Worm (Caenorhabditis elegans): ENCODE measurements around the gene ddn-3.

DNA sequence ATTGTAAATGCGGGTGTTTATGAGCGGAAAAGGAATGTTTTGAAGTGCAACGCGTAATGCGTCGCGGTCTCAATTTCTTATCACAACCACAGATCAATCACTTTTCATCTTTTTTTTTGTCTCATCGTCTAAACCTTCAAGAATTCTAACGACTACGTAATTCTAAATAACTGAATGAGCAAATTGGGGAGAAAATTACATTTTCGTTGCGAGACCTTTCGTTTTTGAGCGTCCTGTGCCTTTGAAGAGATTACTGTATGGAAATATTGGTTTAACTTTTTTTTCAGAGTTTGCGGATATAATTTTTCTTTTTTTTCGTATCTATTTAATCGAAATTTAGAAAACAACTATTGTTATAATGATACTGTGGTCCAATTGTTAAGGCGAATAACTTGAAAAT, 39.5 kb upstream of the ddn-3 start:
- TF ChIP-seq pqm-1 (tag; optimal IDR thresholded peaks at IDR 0.05): no peak
- TF ChIP-seq F13H6.1 (tag; optimal IDR thresholded peaks at IDR 0.05): no peak
- no peak for TF ChIP-seq fkh-10 (GFP tag; optimal IDR thresholded peaks at IDR 0.05)
- TF ChIP-seq ama-1 (optimal IDR thresholded peaks at IDR 0.05): no peak
- no peak for TF ChIP-seq nfya-1 (tag; optimal IDR thresholded peaks at IDR 0.05)
- TF ChIP-seq sox-2 (GFP tag; IDR thresholded peaks at IDR 0.05): no peak
- TF ChIP-seq tbx-2 (tag; optimal IDR thresholded peaks at IDR 0.05): no peak
- no peak for TF ChIP-seq fax-1 (tag; optimal IDR thresholded peaks at IDR 0.05)
- TF ChIP-seq lin-11 (tag; optimal IDR thresholded peaks at IDR 0.05): no peak
- no peak for TF ChIP-seq elt-2 (tag; optimal IDR thresholded peaks at IDR 0.05)
- no peak for TF ChIP-seq rnt-1 (tag; optimal IDR thresholded peaks at IDR 0.05)
